Worm (Caenorhabditis elegans) whole organism, early embryonic: ENCODE measurements around the gene T07F12.4.
A peak's percentile ranks its signal among the peaks of the same experiment; 100 is the strongest.

ENCODE experiments used
- B0310.2 ChIP-seq: sonication (generic microtip); optimal IDR thresholded peaks from 2 replicates; lab custom pipeline; 2016; ENCODE audit warnings: mild to moderate bottlenecking, missing genetic modification characterization, missing compliant biosample characterization
- F13C5.2 ChIP-seq: sonication (generic microtip); optimal IDR thresholded peaks from 2 replicates; lab custom pipeline; 2017; ENCODE audit warnings: mild to moderate bottlenecking, missing genetic modification characterization, inconsistent platforms, missing compliant biosample characterization
- aly-1 ChIP-seq: sonication (generic microtip); optimal IDR thresholded peaks from 2 replicates; lab custom pipeline; 2016; ENCODE audit warnings: missing genetic modification characterization, missing compliant biosample characterization
- ama-1 ChIP-seq: fragments of 150-350 bp; optimal IDR thresholded peaks from 2 replicates; lab custom pipeline; 2014
- ceh-13 ChIP-seq: fragments of 200-800 bp; sonication (Bioruptor generic); optimal IDR thresholded peaks from 2 replicates; lab custom pipeline; 2018; ENCODE audit warnings: mild to moderate bottlenecking, missing genetic modification characterization, missing compliant biosample characterization
- ceh-36 ChIP-seq: sonication (generic microtip); optimal IDR thresholded peaks from 2 replicates; lab custom pipeline; 2016; ENCODE audit warnings: missing genetic modification characterization, inconsistent platforms, missing compliant biosample characterization
- ets-7 ChIP-seq: sonication (generic microtip); optimal IDR thresholded peaks from 2 replicates; lab custom pipeline; 2016; ENCODE audit warnings: missing genotype, missing genetic modification characterization, missing compliant biosample characterization
- flt-1 ChIP-seq: fragments of 200-800 bp; sonication (Bioruptor generic); IDR thresholded peaks from 2 replicates; pipeline ENCODE4 v1.3.6; 2022; ENCODE audit warnings: missing genetic modification characterization, missing compliant biosample characterization
- hmbx-1 ChIP-seq: sonication (generic microtip); optimal IDR thresholded peaks from 2 replicates; lab custom pipeline; 2016; ENCODE audit warnings: mild to moderate bottlenecking, missing genetic modification characterization, missing compliant biosample characterization
- hmg-4 ChIP-seq: fragments of 200-800 bp; sonication (Bioruptor generic); optimal IDR thresholded peaks from 2 replicates; lab custom pipeline; 2018; ENCODE audit warnings: mild to moderate bottlenecking, missing genetic modification characterization, missing compliant biosample characterization
- hnd-1 ChIP-seq: sonication (generic microtip); optimal IDR thresholded peaks from 2 replicates; lab custom pipeline; 2016; ENCODE audit warnings: missing genetic modification characterization, missing compliant biosample characterization
- pes-1 ChIP-seq: fragments of 200-800 bp; sonication (Bioruptor generic); IDR thresholded peaks from 2 replicates; pipeline ENCODE4 v1.3.6; 2022; ENCODE audit warnings: missing genetic modification reagents, missing genetic modification characterization, missing compliant biosample characterization
- scrt-1 ChIP-seq: fragments of 200-800 bp; sonication (Bioruptor generic); IDR thresholded peaks from 2 replicates; pipeline ENCODE4 v1.3.6; 2022; ENCODE audit warnings: missing genetic modification characterization, missing compliant biosample characterization
- sea-1 ChIP-seq: fragments of 200-800 bp; sonication (Bioruptor generic); conservative IDR thresholded peaks from 2 replicates; pipeline ENCODE4 v1.3.6; 2022; ENCODE audit warnings: missing genetic modification characterization, missing compliant biosample characterization
- tbx-11 ChIP-seq: fragments of 200-800 bp; sonication (Bioruptor generic); IDR thresholded peaks from 2 replicates; pipeline ENCODE4 v1.3.6; 2022; ENCODE audit warnings: missing genetic modification characterization, missing compliant biosample characterization
- tbx-37 ChIP-seq: fragments of 200-800 bp; sonication (Bioruptor generic); conservative IDR thresholded peaks from 2 replicates; pipeline ENCODE4 v1.3.6; 2022; ENCODE audit warnings: missing genetic modification reagents, missing genetic modification characterization, missing compliant biosample characterization
- tra-4 ChIP-seq: sonication (generic microtip); optimal IDR thresholded peaks from 2 replicates; lab custom pipeline; 2017; ENCODE audit warnings: missing genetic modification characterization, missing compliant biosample characterization

Gene T07F12.4

ce11 chrX:4872758-4873157 lies 27.9 kb downstream of the T07F12.4 start:
- TF ChIP-seq ceh-13 (no peak), pes-1 (GFP tag; lab: Robert Waterston, UW) (no peak), tbx-37 (GFP tag; lab: Robert Waterston, UW) (no peak), hnd-1 (no peak), ceh-36 (tag; lab: Kevin White, UChicago) (no peak), tra-4 (tag; lab: Kevin White, UChicago) (no peak), tbx-11 (no peak), sea-1 (GFP tag; lab: Robert Waterston, UW) (no peak), scrt-1 (no peak), aly-1 (tag; lab: Kevin White, UChicago) (no peak), hmbx-1 (tag; lab: Kevin White, UChicago) (no peak), flt-1 (GFP tag; lab: Robert Waterston, UW) (no peak)

DNA sequence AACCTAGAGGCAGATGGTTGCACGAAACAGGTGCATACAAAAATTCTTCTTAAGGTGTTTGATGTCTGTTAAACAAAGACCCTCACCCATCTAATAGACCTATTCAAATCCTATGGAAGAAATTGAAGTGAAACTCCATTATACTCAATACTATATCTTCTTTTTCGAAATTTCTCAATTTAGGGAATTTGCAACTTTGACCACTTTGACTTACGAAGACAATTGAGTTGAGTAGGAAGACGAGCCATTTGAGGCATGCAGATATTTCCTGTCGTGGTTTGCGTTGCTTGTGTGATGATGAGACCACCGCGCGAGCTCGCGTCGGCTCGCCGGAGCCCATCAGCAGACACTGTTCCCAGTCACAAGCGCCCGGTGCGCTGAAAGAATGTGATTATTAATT lies 29.9 kb downstream of the T07F12.4 start:
- no peak for TF ChIP-seq tbx-37 (GFP tag; lab: Robert Waterston, UW)
- TF ChIP-seq hmg-4 (GFP tag; lab: Kevin White, UChicago): no peak
- no peak for TF ChIP-seq hmbx-1 (tag; lab: Kevin White, UChicago)
- no peak for TF ChIP-seq hnd-1
- TF ChIP-seq ama-1 (lab: Kevin White, UChicago): no peak
- TF ChIP-seq tbx-11: no peak
- no peak for TF ChIP-seq tra-4 (tag; lab: Kevin White, UChicago)
- TF ChIP-seq ceh-13: no peak
- no peak for TF ChIP-seq flt-1 (GFP tag; lab: Robert Waterston, UW)
- no peak for TF ChIP-seq ets-7 (tag; lab: Kevin White, UChicago)
- no peak for TF ChIP-seq pes-1 (GFP tag; lab: Robert Waterston, UW)
- TF ChIP-seq F13C5.2 (tag; lab: Kevin White, UChicago): no peak

DNA sequence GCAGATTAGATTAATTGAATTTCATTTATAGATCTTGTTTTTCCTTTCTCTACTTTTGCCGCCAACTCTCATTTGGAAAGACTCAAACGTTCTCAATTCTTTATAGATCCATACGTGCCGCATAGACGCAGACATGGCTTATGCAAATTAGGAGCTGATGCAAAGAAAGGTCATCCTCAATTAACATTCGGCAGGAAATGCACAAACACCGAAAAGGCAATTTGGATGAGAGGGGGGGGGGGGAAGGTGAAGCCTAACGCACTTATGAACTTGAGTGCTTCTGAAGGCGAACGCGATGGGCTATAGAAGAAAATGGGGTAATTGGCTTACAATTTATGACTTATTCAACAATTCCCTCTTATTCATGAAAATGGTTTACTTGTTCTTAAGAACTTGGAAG lies 31.0 kb downstream of the T07F12.4 start:
- TF ChIP-seq hmbx-1 (tag; lab: Kevin White, UChicago) (no peak), flt-1 (GFP tag; lab: Robert Waterston, UW) (peak; percentile 3; the same call in 1 of the 2 replicates)

DNA sequence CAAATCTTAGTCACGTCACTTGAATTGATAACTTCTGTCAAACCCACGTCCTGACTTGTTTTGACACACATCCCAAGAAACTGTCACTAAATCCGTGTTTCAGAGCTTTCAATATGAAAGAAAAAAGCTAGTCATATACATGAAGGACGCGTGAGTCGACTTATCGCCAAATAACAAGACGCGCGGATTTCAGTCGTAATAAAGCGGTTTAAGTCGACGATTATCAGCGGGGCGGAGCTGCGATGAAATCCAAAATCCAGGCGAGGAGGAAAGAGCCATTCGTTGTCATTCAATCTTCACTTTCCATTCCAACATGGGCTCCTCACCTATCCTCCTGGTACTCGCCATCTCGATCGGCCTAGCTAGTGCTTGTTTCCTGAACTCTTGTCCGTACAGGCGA lies 34.8 kb downstream of the T07F12.4 start, which contains the start of gene ntc-1:
Gene ntc-1, plus strand, starts transcription at position 301 of the 400 bp plus-strand sequence.
- TF ChIP-seq tra-4 (tag; lab: Kevin White, UChicago): no peak
- TF ChIP-seq ama-1 (lab: Kevin White, UChicago): no peak
- no peak for TF ChIP-seq hmbx-1 (tag; lab: Kevin White, UChicago)
- TF ChIP-seq aly-1 (tag; lab: Kevin White, UChicago): no peak
- TF ChIP-seq tbx-11: no peak
- TF ChIP-seq ets-7 (tag; lab: Kevin White, UChicago): no peak
- no peak for TF ChIP-seq ceh-13
- no peak for TF ChIP-seq hmg-4 (GFP tag; lab: Kevin White, UChicago)
- no peak for TF ChIP-seq ceh-36 (tag; lab: Kevin White, UChicago)
- TF ChIP-seq F13C5.2 (tag; lab: Kevin White, UChicago): no peak
- TF ChIP-seq sea-1 (GFP tag; lab: Robert Waterston, UW): no peak
- TF ChIP-seq tbx-37 (GFP tag; lab: Robert Waterston, UW): no peak
- no peak for TF ChIP-seq pes-1 (GFP tag; lab: Robert Waterston, UW)
- no peak for TF ChIP-seq B0310.2 (tag; lab: Kevin White, UChicago)
- no peak for TF ChIP-seq hnd-1
- no peak for TF ChIP-seq scrt-1
- TF ChIP-seq flt-1 (GFP tag; lab: Robert Waterston, UW): no peak

- TF ChIP-seq tbx-11 (no peak), ceh-36 (tag; lab: Kevin White, UChicago) (no peak), ets-7 (tag; lab: Kevin White, UChicago) (no peak), tbx-37 (GFP tag; lab: Robert Waterston, UW) (no peak), scrt-1 (no peak), hnd-1 (no peak), F13C5.2 (tag; lab: Kevin White, UChicago) (no peak), ceh-13 (no peak), hmbx-1 (tag; lab: Kevin White, UChicago) (no peak), tra-4 (tag; lab: Kevin White, UChicago) (no peak), hmg-4 (GFP tag; lab: Kevin White, UChicago) (no peak), sea-1 (GFP tag; lab: Robert Waterston, UW) (no peak), B0310.2 (tag; lab: Kevin White, UChicago) (no peak), aly-1 (tag; lab: Kevin White, UChicago) (no peak), ama-1 (lab: Kevin White, UChicago) (no peak), flt-1 (GFP tag; lab: Robert Waterston, UW) (no peak), pes-1 (GFP tag; lab: Robert Waterston, UW) (no peak)
Measured at ce11 chrX:4864214-4864613, 36.4 kb downstream of the T07F12.4 start.

- TF ChIP-seq tbx-11: no peak
- no peak for TF ChIP-seq pes-1 (GFP tag; lab: Robert Waterston, UW)
- TF ChIP-seq ets-7 (tag; lab: Kevin White, UChicago): no peak
- no peak for TF ChIP-seq sea-1 (GFP tag; lab: Robert Waterston, UW)
- TF ChIP-seq ceh-13: no peak
- TF ChIP-seq tbx-37 (GFP tag; lab: Robert Waterston, UW): no peak
- no peak for TF ChIP-seq flt-1 (GFP tag; lab: Robert Waterston, UW)
- no peak for TF ChIP-seq hmg-4 (GFP tag; lab: Kevin White, UChicago)
- no peak for TF ChIP-seq scrt-1
Measured at ce11 chrX:4862062-4862461, 38.6 kb downstream of the T07F12.4 start.

DNA sequence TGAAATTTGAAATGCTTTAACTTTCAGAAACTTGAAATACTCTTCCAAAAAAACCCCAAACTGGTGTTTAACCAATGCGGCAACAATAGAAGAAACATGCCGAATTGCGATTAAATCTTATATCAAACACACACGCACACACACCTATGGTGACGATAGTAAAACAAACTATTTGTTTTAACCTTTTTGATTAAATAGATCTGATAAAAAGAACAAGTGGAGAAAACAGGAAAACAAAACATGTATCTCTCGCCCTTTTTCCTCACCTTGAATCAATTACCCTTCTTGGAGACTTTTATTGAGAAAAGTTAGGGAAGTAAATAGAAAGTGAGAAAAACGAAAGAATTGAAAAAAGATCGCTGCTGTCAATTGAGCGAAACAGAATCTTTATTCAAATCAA lies 39.2 kb downstream of the T07F12.4 start:
- TF ChIP-seq ceh-13 (no peak), tbx-11 (no peak), scrt-1 (no peak), sea-1 (GFP tag; lab: Robert Waterston, UW) (no peak), pes-1 (GFP tag; lab: Robert Waterston, UW) (no peak), aly-1 (tag; lab: Kevin White, UChicago) (no peak), hnd-1 (no peak), flt-1 (GFP tag; lab: Robert Waterston, UW) (no peak), ama-1 (lab: Kevin White, UChicago) (no peak), B0310.2 (tag; lab: Kevin White, UChicago) (no peak), F13C5.2 (tag; lab: Kevin White, UChicago) (no peak), hmg-4 (GFP tag; lab: Kevin White, UChicago) (no peak), hmbx-1 (tag; lab: Kevin White, UChicago) (no peak), tbx-37 (GFP tag; lab: Robert Waterston, UW) (no peak), ets-7 (tag; lab: Kevin White, UChicago) (no peak)
